Worm (Caenorhabditis elegans) whole organism, late embryonic: ENCODE results near the gene tbc-3.

Source experiments
- ceh-34 ChIP-seq: sonication (generic microtip); optimal IDR thresholded peaks from 2 replicates; lab custom pipeline; 2016; ENCODE audit warnings: mild to moderate bottlenecking, missing genetic modification characterization, missing compliant biosample characterization
- ets-4 ChIP-seq: sonication (generic microtip); optimal IDR thresholded peaks from 2 replicates; lab custom pipeline; 2016; ENCODE audit warnings: missing genetic modification characterization, missing compliant biosample characterization
- fkh-10 ChIP-seq: fragments of 150-350 bp; optimal IDR thresholded peaks from 2 replicates; lab custom pipeline; 2014; ENCODE audit warnings: missing biosample characterization, missing genetic modification reagents, missing genetic modification characterization
- nhr-11 ChIP-seq: fragments of 150-350 bp; optimal IDR thresholded peaks from 2 replicates; lab custom pipeline; 2014; ENCODE audit warnings: missing biosample characterization, missing genetic modification characterization
- tbx-2 ChIP-seq: sonication (generic microtip); optimal IDR thresholded peaks from 2 replicates; lab custom pipeline; 2016; ENCODE audit warnings: missing genetic modification characterization, missing compliant biosample characterization

DNA sequence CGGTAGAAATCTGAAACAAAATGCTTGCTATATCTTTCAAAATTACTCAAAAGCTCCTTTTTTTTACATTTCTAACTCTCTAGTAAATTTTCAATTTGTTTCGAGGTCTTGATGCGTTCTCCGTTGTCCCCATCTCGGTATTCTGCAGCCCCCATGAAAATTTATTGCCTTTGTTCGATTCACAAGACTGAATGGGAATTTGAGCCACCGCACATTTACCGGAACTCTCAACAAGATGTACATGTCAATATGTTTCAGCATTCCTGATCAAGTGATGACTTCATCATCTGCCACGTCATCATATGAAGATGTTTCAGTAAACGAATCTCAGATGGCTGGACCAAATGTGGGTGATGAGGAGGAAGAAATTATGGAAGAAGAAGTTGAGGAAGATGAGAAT is 21.6 kb downstream of the tbc-3 start:
- no peak for TF ChIP-seq ets-4 (tag; lab: Kevin White, UChicago)
- TF ChIP-seq tbx-2 (tag; lab: Kevin White, UChicago): no peak
- TF ChIP-seq nhr-11: no peak
- no peak for TF ChIP-seq ceh-34 (tag; lab: Kevin White, UChicago)
- no peak for TF ChIP-seq fkh-10 (GFP tag; lab: Kevin White, UChicago)
